Fruit fly (Drosophila melanogaster): ENCODE results near the gene CG42393.
A peak's percentile ranks its signal among the peaks of the same experiment; 100 is the strongest.

DNA sequence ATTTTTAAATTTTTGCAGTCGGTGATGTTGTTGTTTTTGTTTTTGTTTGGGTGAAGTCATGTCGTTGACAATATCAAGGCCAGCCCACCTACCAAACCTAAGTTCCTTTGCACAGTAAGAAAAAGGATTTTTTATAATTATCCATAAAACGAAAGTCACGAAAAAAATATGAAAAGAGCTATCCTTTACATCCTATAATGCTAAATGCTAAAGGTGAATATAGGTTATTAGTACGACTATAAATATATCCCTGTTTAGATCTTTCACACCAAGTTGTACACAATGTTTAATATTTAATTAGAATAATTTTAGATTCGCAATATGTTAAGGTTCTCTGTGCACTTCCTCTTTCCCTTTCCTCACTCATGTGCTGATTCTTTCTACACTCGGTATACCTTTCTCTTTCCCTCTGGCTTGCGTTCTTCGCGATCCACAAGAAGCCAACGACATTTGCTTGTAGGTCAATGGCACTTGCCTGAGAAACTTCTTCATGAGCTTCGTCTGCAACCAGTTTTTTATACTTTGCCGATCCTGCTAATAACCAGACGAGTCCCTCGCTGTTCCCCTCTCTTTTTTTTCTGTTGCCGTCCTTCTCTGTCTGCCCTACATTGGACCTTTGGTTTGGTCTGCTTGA lies 5.0 kb upstream of the CG42393 start:
- peak; percentile 68 for TF ChIP-seq Pif1B (GFP tag; optimal IDR thresholded peaks at IDR 0.05)
- no peak for TF ChIP-seq CG4496 (GFP tag; IDR thresholded peaks at IDR 0.05)
- TF ChIP-seq CG12605 (GFP tag; IDR thresholded peaks at IDR 0.05), result no peak
- TF ChIP-seq CG32121 (GFP tag; IDR thresholded peaks at IDR 0.05), result no peak
- no peak for TF ChIP-seq fd96Ca (GFP tag; IDR thresholded peaks at IDR 0.05)
- peak; percentile 43 for TF ChIP-seq CG8301 (tag; optimal IDR thresholded peaks at IDR 0.05)

Measured in whole organism, pupa.